Worm (Caenorhabditis elegans) whole organism, mixed stage, embryonic: ENCODE measurements around the gene frpr-10.

Experiments
- lsy-2 ChIP-seq: fragments of 150-350 bp; optimal IDR thresholded peaks from 2 replicates; lab custom pipeline; 2014; ENCODE audit warnings: missing biosample characterization, missing genetic modification characterization
- mab-5 ChIP-seq: fragments of 150-350 bp; optimal IDR thresholded peaks from 2 replicates; lab custom pipeline; 2014; ENCODE audit warnings: missing biosample characterization, missing genetic modification characterization
- nhr-237 ChIP-seq: fragments of 150-350 bp; optimal IDR thresholded peaks from 2 replicates; lab custom pipeline; 2014; ENCODE audit warnings: missing biosample characterization, missing genetic modification characterization

ce11 chrIV:7956643-7957317 lies 824 bp upstream of the frpr-10 start, which contains the start of gene csr-1:
- TF ChIP-seq lsy-2 (tag; lab: Kevin White, UChicago) (no peak), mab-5 (tag; lab: Kevin White, UChicago) (no peak), nhr-237 (tag; lab: Kevin White, UChicago) (no peak)
